Fruit fly (Drosophila melanogaster) whole organism, embryonic: Measurements from ENCODE around the gene CG43680.
A peak's percentile ranks its signal among the peaks of the same experiment; 100 is the strongest.

Source experiments
- CG10366 ChIP-seq: fragments of 200-800 bp; sonication (Bioruptor generic); IDR thresholded peaks from 2 replicates; pipeline ENCODE4 v1.3.6; 2022; ENCODE audit warnings: missing biosample characterization, missing genetic modification characterization
- CG11093 ChIP-seq: fragments of 200-800 bp; sonication (Bioruptor generic); IDR thresholded peaks from 3 replicates; pipeline ENCODE4 v1.3.6; 2022; ENCODE audit warnings: missing biosample characterization, missing genetic modification characterization
- CG12236 ChIP-seq: fragments of 200-800 bp; sonication (Bioruptor generic); optimal IDR thresholded peaks from 2 replicates; lab custom pipeline; 2016; ENCODE audit warnings: missing biosample characterization, missing genetic modification characterization
- CG12391 ChIP-seq: fragments of 200-800 bp; sonication (Bioruptor generic); optimal IDR thresholded peaks from 3 replicates; lab custom pipeline; 2018; ENCODE audit warnings: missing biosample characterization, mild to moderate bottlenecking, missing genetic modification characterization, moderate library complexity
- CG13424 ChIP-seq: fragments of 200-800 bp; sonication (Bioruptor generic); optimal IDR thresholded peaks from 2 replicates; lab custom pipeline; 2019; ENCODE audit warnings: missing biosample characterization, mild to moderate bottlenecking, missing genetic modification characterization, moderate library complexity
- CG13894 ChIP-seq: fragments of 200-800 bp; sonication (Bioruptor generic); optimal IDR thresholded peaks from 3 replicates; lab custom pipeline; 2018; ENCODE audit warnings: missing biosample characterization, mild to moderate bottlenecking, missing genetic modification characterization, moderate library complexity
- CG15073 ChIP-seq: fragments of 200-800 bp; sonication (Bioruptor generic); optimal IDR thresholded peaks from 2 replicates; lab custom pipeline; 2016; ENCODE audit warnings: missing biosample characterization, missing genetic modification characterization
- CG15601 ChIP-seq: fragments of 200-800 bp; sonication (Bioruptor generic); optimal IDR thresholded peaks from 3 replicates; lab custom pipeline; 2019; ENCODE audit warnings: missing biosample characterization, mild to moderate bottlenecking, missing genetic modification characterization, moderate library complexity
- CG17385 ChIP-seq: fragments of 200-800 bp; sonication (Bioruptor generic); optimal IDR thresholded peaks from 3 replicates; lab custom pipeline; 2018; ENCODE audit warnings: missing biosample characterization, mild to moderate bottlenecking, missing genetic modification characterization
- CG17568 ChIP-seq: fragments of 200-800 bp; sonication (Bioruptor generic); optimal IDR thresholded peaks from 2 replicates; lab custom pipeline; 2018; ENCODE audit warnings: missing biosample characterization, mild to moderate bottlenecking, missing genetic modification characterization, moderate library complexity
- CG17612 ChIP-seq: fragments of 200-800 bp; sonication (Bioruptor generic); IDR thresholded peaks from 2 replicates; pipeline ENCODE4 v1.3.6; 2022; ENCODE audit warnings: missing biosample characterization, missing genetic modification characterization
- CG18764 ChIP-seq: fragments of 200-800 bp; sonication (Bioruptor generic); optimal IDR thresholded peaks from 3 replicates; lab custom pipeline; 2016; ENCODE audit warnings: missing biosample characterization, missing genetic modification characterization
- CG2120 ChIP-seq: fragments of 200-800 bp; sonication (Bioruptor generic); optimal IDR thresholded peaks from 3 replicates; lab custom pipeline; 2016; ENCODE audit warnings: missing biosample characterization, missing genetic modification characterization
- CG2202 ChIP-seq: fragments of 200-800 bp; sonication (Bioruptor generic); optimal IDR thresholded peaks from 2 replicates; lab custom pipeline; 2018; ENCODE audit warnings: missing biosample characterization, mild to moderate bottlenecking, missing genetic modification characterization
- CG2712 ChIP-seq: fragments of 200-800 bp; optimal IDR thresholded peaks from 3 replicates; lab custom pipeline; 2019; ENCODE audit warnings: missing biosample characterization, mild to moderate bottlenecking, missing genetic modification characterization, moderate library complexity
- CG30020 ChIP-seq: fragments of 200-800 bp; optimal IDR thresholded peaks from 2 replicates; lab custom pipeline; 2019; ENCODE audit warnings: missing biosample characterization, mild to moderate bottlenecking, missing genetic modification characterization, moderate library complexity
- CG32532 ChIP-seq: fragments of 200-800 bp; sonication (Bioruptor generic); IDR thresholded peaks from 2 replicates; pipeline ENCODE4 v1.3.6; 2022; ENCODE audit warnings: missing biosample characterization, missing genetic modification characterization
- CG32772 ChIP-seq: fragments of 200-800 bp; sonication (Bioruptor generic); IDR thresholded peaks from 2 replicates; pipeline ENCODE4 v1.3.6; 2022; ENCODE audit warnings: missing biosample characterization, missing genetic modification characterization
- CG34376 ChIP-seq: fragments of 200-800 bp; sonication (Bioruptor generic); optimal IDR thresholded peaks from 2 replicates; lab custom pipeline; 2018; ENCODE audit warnings: missing biosample characterization, mild to moderate bottlenecking, missing genetic modification characterization
- CG4282 ChIP-seq: fragments of 200-800 bp; sonication (Bioruptor generic); optimal IDR thresholded peaks from 2 replicates; lab custom pipeline; 2016; ENCODE audit warnings: missing biosample characterization, missing genetic modification characterization
- CG7357 ChIP-seq: fragments of 200-800 bp; sonication (Bioruptor generic); IDR thresholded peaks from 3 replicates; pipeline ENCODE4 v1.3.6; 2022; ENCODE audit warnings: missing biosample characterization, missing genetic modification characterization
- CG7556 ChIP-seq: fragments of 200-800 bp; sonication (Bioruptor generic); optimal IDR thresholded peaks from 2 replicates; lab custom pipeline; 2017; ENCODE audit warnings: missing biosample characterization, mild to moderate bottlenecking, missing genetic modification characterization
- CG7745 ChIP-seq: fragments of 200-800 bp; sonication (Bioruptor generic); optimal IDR thresholded peaks from 2 replicates; lab custom pipeline; 2018; ENCODE audit warnings: missing biosample characterization, mild to moderate bottlenecking, missing genetic modification characterization, moderate library complexity
- CG8089 ChIP-seq: fragments of 200-800 bp; sonication (Bioruptor generic); optimal IDR thresholded peaks from 3 replicates; lab custom pipeline; 2016; ENCODE audit warnings: missing biosample characterization, missing genetic modification characterization
- CG8765 ChIP-seq: fragments of 200-800 bp; sonication (Bioruptor generic); IDR thresholded peaks from 2 replicates; pipeline ENCODE4 v1.3.6; 2022; ENCODE audit warnings: missing biosample characterization, missing genetic modification characterization
- CG9727 ChIP-seq: fragments of 200-800 bp; sonication (Bioruptor generic); optimal IDR thresholded peaks from 3 replicates; lab custom pipeline; 2017; ENCODE audit warnings: missing biosample characterization, mild to moderate bottlenecking, missing genetic modification characterization
- CoRest ChIP-seq: fragments of 200-800 bp; sonication (Bioruptor generic); optimal IDR thresholded peaks from 3 replicates; lab custom pipeline; 2018; ENCODE audit warnings: missing biosample characterization, mild to moderate bottlenecking, missing genetic modification characterization, moderate library complexity
- Dip2 ChIP-seq: fragments of 200-800 bp; sonication (Bioruptor generic); IDR thresholded peaks from 2 replicates; pipeline ENCODE4 v1.3.6; 2022; ENCODE audit warnings: missing biosample characterization, missing genetic modification characterization
- Dp ChIP-seq: fragments of 200-800 bp; sonication (Bioruptor generic); optimal IDR thresholded peaks from 2 replicates; lab custom pipeline; 2018; ENCODE audit warnings: missing biosample characterization, mild to moderate bottlenecking, missing genetic modification characterization, moderate library complexity
- Eip74EF ChIP-seq, 2 experiments: fragments of 200-800 bp in 1 of 2; fragments of >200 bp in 1 of 2; sonication (Bioruptor generic) in 1 of 2; optimal IDR thresholded peaks; 2 replicates each; lab custom pipeline; 2017 to 2019; ENCODE audit warnings: missing biosample characterization in 2 of 2, missing genetic modification characterization in 2 of 2, mild to moderate bottlenecking in 1 of 2, moderate library complexity in 1 of 2
- Ets65A ChIP-seq: fragments of 200-800 bp; sonication (Bioruptor generic); peaks from one replicate; lab custom pipeline; 2016; ENCODE audit warnings: missing biosample characterization, missing genetic modification characterization
- Gug ChIP-seq: fragments of 200-800 bp; sonication (Bioruptor generic); IDR thresholded peaks from 4 replicates; pipeline ENCODE4 v1.3.6; 2022; ENCODE audit warnings: missing biosample characterization, missing genetic modification characterization
- Hr39 ChIP-seq: fragments of >200 bp; optimal IDR thresholded peaks from 2 replicates; lab custom pipeline; 2017
- Opbp ChIP-seq: fragments of 200-800 bp; sonication (Bioruptor generic); IDR thresholded peaks from 3 replicates; pipeline ENCODE4 v1.3.6; 2022; ENCODE audit warnings: missing biosample characterization, missing genetic modification characterization; ENCODE audit not compliant: partially characterized antibody
- Optix ChIP-seq: fragments of 200-800 bp; sonication (Bioruptor generic); IDR thresholded peaks from 3 replicates; pipeline ENCODE4 v1.3.6; 2022; ENCODE audit warnings: missing biosample characterization, missing genetic modification characterization
- Rx ChIP-seq: fragments of 200-800 bp; sonication (Bioruptor generic); IDR thresholded peaks from 2 replicates; pipeline ENCODE4 v1.3.6; 2022; ENCODE audit warnings: missing biosample characterization, missing genetic modification characterization
- YL-1 ChIP-seq: fragments of 200-800 bp; sonication (Bioruptor generic); optimal IDR thresholded peaks from 3 replicates; lab custom pipeline; 2017; ENCODE audit warnings: missing biosample characterization, mild to moderate bottlenecking, missing genetic modification characterization
- br ChIP-seq: fragments of >200 bp; optimal IDR thresholded peaks from 2 replicates; lab custom pipeline; 2017
- crol ChIP-seq: fragments of 200-800 bp; sonication (Bioruptor generic); IDR thresholded peaks from 2 replicates; pipeline ENCODE4 v1.3.6; 2022; ENCODE audit warnings: missing biosample characterization, missing genetic modification characterization
- dysf ChIP-seq: fragments of 200-800 bp; sonication (Bioruptor generic); IDR thresholded peaks from 3 replicates; pipeline ENCODE4 v1.3.6; 2022; ENCODE audit warnings: missing biosample characterization, missing genetic modification characterization
- gcm ChIP-seq: fragments of 200-800 bp; sonication (Bioruptor generic); optimal IDR thresholded peaks from 2 replicates; lab custom pipeline; 2019; ENCODE audit warnings: missing biosample characterization, mild to moderate bottlenecking, missing genetic modification characterization, moderate library complexity
- gem ChIP-seq: fragments of 200-800 bp; sonication (Bioruptor generic); optimal IDR thresholded peaks from 2 replicates; lab custom pipeline; 2019; ENCODE audit warnings: missing biosample characterization, mild to moderate bottlenecking, missing genetic modification characterization, moderate library complexity
- grau ChIP-seq: fragments of 200-800 bp; optimal IDR thresholded peaks from 3 replicates; lab custom pipeline; 2019; ENCODE audit warnings: missing biosample characterization, mild to moderate bottlenecking, missing genetic modification characterization, moderate library complexity
- h ChIP-seq: fragments of >200 bp; optimal IDR thresholded peaks from 2 replicates; lab custom pipeline; 2017
- mirr ChIP-seq: fragments of 200-800 bp; sonication (Bioruptor generic); optimal IDR thresholded peaks from 3 replicates; lab custom pipeline; 2018; ENCODE audit warnings: missing biosample characterization, mild to moderate bottlenecking, missing genetic modification characterization
- oc ChIP-seq: fragments of 200-800 bp; sonication (Bioruptor generic); optimal IDR thresholded peaks from 2 replicates; lab custom pipeline; 2018; ENCODE audit warnings: missing biosample characterization, mild to moderate bottlenecking, missing genetic modification characterization, moderate library complexity
- p53 ChIP-seq: fragments of 200-800 bp; sonication (Bioruptor generic); optimal IDR thresholded peaks from 2 replicates; lab custom pipeline; 2016; ENCODE audit warnings: missing biosample characterization, missing genetic modification characterization
- salm ChIP-seq: fragments of 200-800 bp; sonication (Bioruptor generic); optimal IDR thresholded peaks from 2 replicates; lab custom pipeline; 2018; ENCODE audit warnings: missing biosample characterization, mild to moderate bottlenecking, missing genetic modification characterization
- tin ChIP-seq: fragments of 200-800 bp; sonication (Bioruptor generic); optimal IDR thresholded peaks from 3 replicates; lab custom pipeline; 2016; ENCODE audit warnings: missing biosample characterization, missing genetic modification characterization
- vvl ChIP-seq: fragments of 200-800 bp; sonication (Bioruptor generic); IDR thresholded peaks from 2 replicates; pipeline ENCODE4 v1.3.6; 2022; ENCODE audit warnings: missing biosample characterization, missing genetic modification characterization
- zen ChIP-seq: fragments of 200-800 bp; sonication (Bioruptor generic); optimal IDR thresholded peaks from 3 replicates; lab custom pipeline; 2018; ENCODE audit warnings: missing biosample characterization, mild to moderate bottlenecking, missing genetic modification characterization, moderate library complexity

Gene CG43680

dm6 chr3L:15011638-15012335, 41.4 kb downstream of the CG43680 start (continued):
- no peak for TF ChIP-seq Optix (GFP tag; lab: Robert Waterston, UW)
- peak; percentile 77 for TF ChIP-seq vvl (GFP tag; lab: Robert Waterston, UW)
- no peak for TF ChIP-seq Hr39 (lab: Kevin White, UChicago)
- peak; percentile 81 for TF ChIP-seq CG9727 (GFP tag; lab: Kevin White, UChicago)
- TF ChIP-seq p53: no peak
- TF ChIP-seq CG7745 (tag; lab: Kevin White, UChicago): peak; percentile 1
- peak; percentile 64 for TF ChIP-seq CG32772
- no peak for TF ChIP-seq CG34376
- peak; percentile 70 for TF ChIP-seq CG10366
- no peak for TF ChIP-seq YL-1 (GFP tag; lab: Kevin White, UChicago)
- peak; percentile 72 for TF ChIP-seq CG15601
- no peak for TF ChIP-seq Dp (GFP tag; lab: Kevin White, UChicago)
- TF ChIP-seq CoRest (tag; lab: Kevin White, UChicago): peak; percentile 85
- no peak for TF ChIP-seq Opbp
- peak; percentile 76 for TF ChIP-seq CG7556 (GFP tag; lab: Kevin White, UChicago)
- peak; percentile 68 for TF ChIP-seq dysf (GFP tag; lab: Robert Waterston, UW)
- TF ChIP-seq CG11093 (GFP tag; lab: Robert Waterston, UW): 0 out of 3 replicates have a peak, but pooled peaks have one; percentile 36
- peak; percentile 92 for TF ChIP-seq Ets65A
- peak; percentile 64 for TF ChIP-seq oc (tag; lab: Kevin White, UChicago)
- peak; percentile 65 for TF ChIP-seq tin
- peak; percentile 43; the same call in 2 of the 4 replicates for TF ChIP-seq Gug
- TF ChIP-seq Dip2 (GFP tag; lab: Robert Waterston, UW): no peak
- peak; percentile 88 for TF ChIP-seq CG2712 (tag; lab: Kevin White, UChicago)
- peak; percentile 36 for TF ChIP-seq CG2202 (tag; lab: Kevin White, UChicago)
- TF ChIP-seq CG30020 (tag; lab: Kevin White, UChicago): peak; percentile 4
- no peak for TF ChIP-seq CG13894
- peak; percentile 68 for TF ChIP-seq CG2120 (GFP tag; lab: Kevin White, UChicago)
- TF ChIP-seq CG18764 (GFP tag; lab: Kevin White, UChicago): peak; percentile 48
- TF ChIP-seq CG12391 (tag; lab: Kevin White, UChicago): peak; percentile 85
- no peak for TF ChIP-seq crol (GFP tag; lab: Robert Waterston, UW)
- TF ChIP-seq CG15073 (GFP tag; lab: Kevin White, UChicago): no peak
- TF ChIP-seq mirr: peak; percentile 5
- peak; percentile 77 for TF ChIP-seq zen (tag; lab: Kevin White, UChicago)
- peak; percentile 93 for TF ChIP-seq gem
- TF ChIP-seq CG32532: peak; percentile 57; the same call in 1 of the 2 replicates
- TF ChIP-seq br (lab: Kevin White, UChicago): no peak
- TF ChIP-seq Eip74EF (GFP tag; optimal IDR thresholded peaks at IDR 0.05; lab: Kevin White, UChicago): peak in 1 of 2 experiments; percentile 78
- peak; percentile 80 for TF ChIP-seq CG13424 (tag; lab: Kevin White, UChicago)
- no peak for TF ChIP-seq h (lab: Kevin White, UChicago)
- TF ChIP-seq CG4282 (GFP tag; lab: Kevin White, UChicago): no peak
- peak; percentile 84 for TF ChIP-seq gcm
- TF ChIP-seq CG17385 (GFP tag; lab: Kevin White, UChicago): peak; percentile 77
- TF ChIP-seq grau (tag; lab: Kevin White, UChicago): peak; percentile 78
- TF ChIP-seq CG7357 (GFP tag; lab: Robert Waterston, UW): peak; percentile 60; the same call in 2 of the 3 replicates
- TF ChIP-seq salm (tag; lab: Kevin White, UChicago): peak; percentile 74
- peak; percentile 50 for TF ChIP-seq CG17568
- TF ChIP-seq Rx (GFP tag; lab: Robert Waterston, UW): 0 out of 2 replicates have a peak, but pooled peaks have one; percentile 11
- TF ChIP-seq CG17612 (GFP tag; lab: Robert Waterston, UW): peak; percentile 16; the same call in 1 of the 2 replicates
- TF ChIP-seq CG12236 (GFP tag; lab: Kevin White, UChicago): no peak
- TF ChIP-seq CG8765 (GFP tag; lab: Robert Waterston, UW): no peak
- no peak for TF ChIP-seq CG8089 (GFP tag; lab: Kevin White, UChicago)
